Fruit fly (Drosophila melanogaster) whole organism: ENCODE data around the gene CG43165.

ENCODE experiments used
- CG8478 ChIP-seq: fragments of >200 bp; optimal IDR thresholded peaks from 2 replicates; lab custom pipeline; 2018; ENCODE audit warnings: inconsistent platforms
- Dll ChIP-seq: fragments of >200 bp; optimal IDR thresholded peaks from 2 replicates; lab custom pipeline; 2017
- EcR ChIP-seq, 2 experiments: fragments of >200 bp; optimal IDR thresholded peaks; 2 replicates each; lab custom pipeline; 2017; ENCODE audit warnings: missing biosample characterization in 2 of 2, missing genetic modification characterization in 2 of 2, missing genetic modification reagents in 2 of 2
- pan ChIP-seq: fragments of >200 bp; optimal IDR thresholded peaks from 2 replicates; lab custom pipeline; 2017

DNA sequence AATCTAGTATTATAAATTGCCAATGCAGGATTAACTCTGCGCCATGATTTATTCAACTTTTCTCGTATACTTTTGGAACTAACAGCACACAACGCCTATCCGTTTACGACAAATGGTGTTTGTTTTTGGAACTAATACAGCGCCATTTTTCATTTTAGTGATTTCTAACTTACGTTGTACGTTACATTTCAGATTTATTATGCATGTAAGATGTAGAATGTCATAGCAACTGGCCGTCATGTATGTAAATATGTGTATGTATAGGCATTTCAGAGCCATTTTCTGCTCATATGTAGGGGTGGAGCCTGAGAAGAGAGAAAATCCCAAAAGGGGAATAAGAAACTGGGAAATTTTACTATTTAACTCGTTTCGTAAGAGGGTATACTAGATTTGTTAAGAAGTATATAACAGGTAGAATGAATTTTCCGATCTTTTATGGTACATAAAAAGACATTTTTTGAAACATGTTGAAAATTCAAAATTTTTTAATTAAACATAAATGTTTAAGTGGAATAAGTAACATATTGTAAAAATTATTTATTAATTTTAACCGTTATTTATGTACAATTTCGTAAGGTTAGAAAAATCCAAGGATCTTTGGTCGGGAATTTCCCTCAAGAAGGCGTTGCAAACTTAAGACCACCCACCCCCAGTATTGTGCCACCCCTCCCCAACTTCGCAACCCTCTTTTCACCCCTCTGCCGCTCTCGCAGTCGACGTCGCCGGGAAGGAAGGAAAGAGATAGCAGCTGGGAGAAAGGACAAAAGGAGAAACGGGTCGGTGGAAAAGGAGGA, 37.3 kb downstream of the CG43165 start:
- TF ChIP-seq CG8478 (lab: Kevin White, UChicago): no peak
- TF ChIP-seq pan (lab: Kevin White, UChicago): no peak
- TF ChIP-seq EcR (GFP tag; optimal IDR thresholded peaks at IDR 0.05; lab: Kevin White, UChicago): no peak
- no peak for TF ChIP-seq Dll
